Fruit fly (Drosophila melanogaster): Measurements from ENCODE around the gene CG12730.

CG12730 gene

dm6 chrX:5524240-5524881 lies 8.0 kb downstream of the CG12730 start (continued):
- peak; percentile 2 for TF ChIP-seq CG17829 (tag; optimal IDR thresholded peaks at IDR 0.05)
- TF ChIP-seq wdn (GFP tag; IDR thresholded peaks at IDR 0.05) = no peak
- TF ChIP-seq chm (GFP tag; IDR thresholded peaks at IDR 0.05) = 0 out of 2 replicates have a peak, but pooled peaks have one; percentile 19
- no peak for TF ChIP-seq zen (tag; optimal IDR thresholded peaks at IDR 0.05)
- peak; percentile 82 for TF ChIP-seq Myb (GFP tag; optimal IDR thresholded peaks at IDR 0.05)
- peak; percentile 3 for TF ChIP-seq lab (GFP tag; optimal IDR thresholded peaks at IDR 0.05)
- TF ChIP-seq hth (optimal IDR thresholded peaks at IDR 0.05) = no peak
- peak; percentile 85 for TF ChIP-seq CG14860 (GFP tag; IDR thresholded peaks at IDR 0.05; ENCODE audit: partially characterized antibody)
- TF ChIP-seq Side (GFP tag; optimal IDR thresholded peaks at IDR 0.05) = peak; percentile 9
- TF ChIP-seq sqz (GFP tag; optimal IDR thresholded peaks at IDR 0.05) = peak; percentile 16
- TF ChIP-seq pita (GFP tag; optimal IDR thresholded peaks at IDR 0.05) = peak; percentile 23
- no peak for TF ChIP-seq CG18599 (GFP tag; optimal IDR thresholded peaks at IDR 0.05)
- peak; percentile 95 for TF ChIP-seq Bgb (GFP tag; IDR thresholded peaks at IDR 0.05; ENCODE audit: partially characterized antibody)
- TF ChIP-seq so (GFP tag; IDR thresholded peaks at IDR 0.05) = peak; percentile 35; the same call in 1 of the 3 replicates
- peak; percentile 79 for TF ChIP-seq CG7963 (GFP tag; IDR thresholded peaks at IDR 0.05; ENCODE audit: partially characterized antibody)
- no peak for TF ChIP-seq Ptx1 (GFP tag; IDR thresholded peaks at IDR 0.05)
- peak; percentile 42 for TF ChIP-seq CG11247 (GFP tag; IDR thresholded peaks at IDR 0.05)
- TF ChIP-seq CG12769 (tag; optimal IDR thresholded peaks at IDR 0.05) = peak; percentile 70
- TF ChIP-seq Stat92E (GFP tag; optimal IDR thresholded peaks at IDR 0.05) = peak in 1 of 3 experiments; percentile 58
- TF ChIP-seq salm (tag; optimal IDR thresholded peaks at IDR 0.05) = peak; percentile 48
- peak; percentile 82 for TF ChIP-seq HLH4C (GFP tag; IDR thresholded peaks at IDR 0.05; ENCODE audit: partially characterized antibody)
- peak; percentile 79 for TF ChIP-seq sna (GFP tag; IDR thresholded peaks at IDR 0.05; ENCODE audit: partially characterized antibody)
- 0 out of 2 replicates have a peak, but pooled peaks have one; percentile 22 for TF ChIP-seq CG9215 (GFP tag; IDR thresholded peaks at IDR 0.05)
- peak; percentile 93 for TF ChIP-seq bbx (GFP tag; IDR thresholded peaks at IDR 0.05; ENCODE audit: partially characterized antibody)
- peak; percentile 98 for TF ChIP-seq CG34376 (GFP tag; optimal IDR thresholded peaks at IDR 0.05)
- no peak for TF ChIP-seq CG4404 (GFP tag; IDR thresholded peaks at IDR 0.05)
- TF ChIP-seq inv (GFP tag; IDR thresholded peaks at IDR 0.05; ENCODE audit: partially characterized antibody) = peak; percentile 55; the same call in 1 of the 2 replicates
- TF ChIP-seq tgo (GFP tag; IDR thresholded peaks at IDR 0.05) = no peak
- TF ChIP-seq tna (GFP tag; IDR thresholded peaks at IDR 0.05; ENCODE audit: partially characterized antibody) = peak; percentile 92
- TF ChIP-seq lov (optimal IDR thresholded peaks at IDR 0.05) = no peak
- TF ChIP-seq lov (GFP tag; IDR thresholded peaks at IDR 0.05) = 0 out of 3 replicates have a peak, but pooled peaks have one; percentile 9
- peak; percentile 32 for TF ChIP-seq CG2678 (tag; optimal IDR thresholded peaks at IDR 0.05)
- peak; percentile 70 for TF ChIP-seq Med (GFP tag)
- peak; percentile 88 for TF ChIP-seq CG42726 (GFP tag; IDR thresholded peaks at IDR 0.05; ENCODE audit: partially characterized antibody)
- no peak for TF ChIP-seq CG16779 (GFP tag; IDR thresholded peaks at IDR 0.05)
- TF ChIP-seq CG32532 (GFP tag; IDR thresholded peaks at IDR 0.05) = peak; percentile 43
- TF ChIP-seq Neu2 (GFP tag; optimal IDR thresholded peaks at IDR 0.05; ENCODE audit: borderline replicate concordance) = no peak
- TF ChIP-seq CG17359 (tag; optimal IDR thresholded peaks at IDR 0.05) = peak; percentile 6
- TF ChIP-seq CG9932 (GFP tag; IDR thresholded peaks at IDR 0.05) = peak; percentile 44
- no peak for TF ChIP-seq CG14050 (GFP tag; IDR thresholded peaks at IDR 0.05)
- TF ChIP-seq hbn (GFP tag; IDR thresholded peaks at IDR 0.05; ENCODE audit: partially characterized antibody) = peak; percentile 66
- peak; percentile 81 for TF ChIP-seq amos (GFP tag; IDR thresholded peaks at IDR 0.05; ENCODE audit: partially characterized antibody)
- TF ChIP-seq ftz-f1 (GFP tag; optimal IDR thresholded peaks at IDR 0.05) = peak; percentile 57
- no peak for TF ChIP-seq CG12155 (GFP tag; optimal IDR thresholded peaks at IDR 0.05)
- peak; percentile 51 for TF ChIP-seq kni (GFP tag; optimal IDR thresholded peaks at IDR 0.05)
- TF ChIP-seq Dll (GFP tag; IDR thresholded peaks at IDR 0.05; ENCODE audit: partially characterized antibody) = peak; percentile 64; the same call in 3 of the 4 replicates
- no peak for TF ChIP-seq ssp (GFP tag; IDR thresholded peaks at IDR 0.05)
- TF ChIP-seq CG6272 (GFP tag; IDR thresholded peaks at IDR 0.05) = no peak
